Worm (Caenorhabditis elegans): ENCODE results near the gene dmd-8.

- TF ChIP-seq egl-27 (tag; optimal IDR thresholded peaks at IDR 0.05) (no peak), tbx-2 (tag; optimal IDR thresholded peaks at IDR 0.05) (no peak), elt-3 (tag; optimal IDR thresholded peaks at IDR 0.05) (no peak), aly-2 (tag; optimal IDR thresholded peaks at IDR 0.05) (no peak), nfya-1 (tag; optimal IDR thresholded peaks at IDR 0.05; ENCODE audit: insufficient read depth) (no peak), mdl-1 (tag; optimal IDR thresholded peaks at IDR 0.05) (no peak), zag-1 (tag; optimal IDR thresholded peaks at IDR 0.05) (no peak), nhr-237 (tag; optimal IDR thresholded peaks at IDR 0.05) (no peak), skn-1 (tag; optimal IDR thresholded peaks at IDR 0.05) (no peak), ceh-9 (tag; optimal IDR thresholded peaks at IDR 0.05) (no peak), nhr-11 (tag; optimal IDR thresholded peaks at IDR 0.05) (no peak), nhr-23 (tag; optimal IDR thresholded peaks at IDR 0.05) (no peak), unc-39 (tag; optimal IDR thresholded peaks at IDR 0.05) (no peak)
Observed at ce11 chrV:343546-343945, 7.3 kb upstream of the dmd-8 start.
